Worm (Caenorhabditis elegans): ENCODE measurements around the gene M60.6.

DNA sequence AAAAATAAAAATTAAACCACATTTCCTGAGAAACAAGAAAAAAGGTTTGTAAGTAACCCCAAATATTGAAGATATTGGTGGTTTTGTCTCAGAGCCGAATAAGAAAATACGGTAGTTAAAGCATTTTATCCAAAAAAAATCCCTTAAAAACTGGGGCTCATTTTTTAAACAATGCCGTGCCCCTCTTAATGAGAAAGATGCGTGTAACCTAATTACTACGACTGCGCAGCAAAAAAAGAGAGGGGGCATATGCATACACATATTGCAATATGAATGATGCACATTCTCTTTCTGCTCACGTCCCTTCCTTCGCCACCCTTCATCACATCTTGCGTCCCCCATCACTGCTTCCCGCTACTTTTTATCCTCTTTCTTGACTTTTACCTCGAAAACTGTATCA lies 15.8 kb upstream of the M60.6 start:
- TF ChIP-seq egl-27 (tag; optimal IDR thresholded peaks at IDR 0.05) (no peak), lin-13 (GFP tag; optimal IDR thresholded peaks at IDR 0.05) (no peak)

Data from whole organism, L2 larva.